Worm (Caenorhabditis elegans): ENCODE measurements around the gene K10G6.9.
A peak's percentile ranks its signal among the peaks of the same experiment; 100 is the strongest.

- TF ChIP-seq nhr-6 (tag; optimal IDR thresholded peaks at IDR 0.05): no peak
- no peak for TF ChIP-seq unc-39 (tag; optimal IDR thresholded peaks at IDR 0.05)
- TF ChIP-seq ama-1 (optimal IDR thresholded peaks at IDR 0.05): no peak
- TF ChIP-seq nhr-10 (tag; optimal IDR thresholded peaks at IDR 0.05): no peak
- peak; percentile 70 for TF ChIP-seq aha-1 (tag)
- no peak for TF ChIP-seq sdz-12 (GFP tag; optimal IDR thresholded peaks at IDR 0.05)
- no peak for TF ChIP-seq F49E8.2 (tag; optimal IDR thresholded peaks at IDR 0.05; ENCODE audit: borderline replicate concordance)
- TF ChIP-seq daf-8 (GFP tag; IDR thresholded peaks at IDR 0.05): no peak
- TF ChIP-seq ces-1 (GFP tag; optimal IDR thresholded peaks at IDR 0.05): no peak
- no peak for TF ChIP-seq fos-1 (tag; optimal IDR thresholded peaks at IDR 0.05)
- no peak for TF ChIP-seq dmd-8 (GFP tag; IDR thresholded peaks at IDR 0.05)
Observed at ce11 chrII:3954838-3955237, 17.2 kb upstream of the K10G6.9 start.
